Worm (Caenorhabditis elegans): ENCODE data around the gene T13C5.2.
A peak's percentile ranks its signal among the peaks of the same experiment; 100 is the strongest.

The T13C5.2 gene

DNA sequence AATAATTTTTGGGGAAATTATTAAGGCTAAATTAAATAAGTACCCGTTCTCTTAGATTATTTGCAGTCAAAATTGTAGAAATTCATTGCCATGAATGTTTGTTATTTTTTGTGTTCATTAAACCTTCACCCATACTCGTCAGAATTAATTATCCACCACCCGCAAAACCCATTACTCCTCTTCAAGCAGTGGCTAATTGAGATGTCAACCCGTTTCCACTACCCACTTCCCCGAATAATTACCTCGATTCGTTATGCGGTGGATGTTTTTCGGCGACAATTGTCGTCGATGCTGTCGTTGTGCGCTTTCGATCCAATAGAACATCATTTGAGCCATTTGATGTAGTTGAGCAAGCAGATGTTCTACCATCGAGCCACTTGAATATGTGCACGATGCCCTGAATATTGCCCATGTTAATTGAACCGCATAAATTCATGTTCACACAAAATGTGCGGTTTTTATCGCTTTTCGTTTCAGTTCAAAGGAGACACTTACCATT is 26.6 kb downstream of the T13C5.2 start:
- TF ChIP-seq unc-62 (GFP tag; optimal IDR thresholded peaks at IDR 0.05 in 1 of 2) (peak in 1 of 2 experiments; percentile 94), unc-62 (tag; optimal IDR thresholded peaks at IDR 0.05) (no peak), tag-97 (GFP tag; IDR thresholded peaks at IDR 0.05) (no peak)

DNA sequence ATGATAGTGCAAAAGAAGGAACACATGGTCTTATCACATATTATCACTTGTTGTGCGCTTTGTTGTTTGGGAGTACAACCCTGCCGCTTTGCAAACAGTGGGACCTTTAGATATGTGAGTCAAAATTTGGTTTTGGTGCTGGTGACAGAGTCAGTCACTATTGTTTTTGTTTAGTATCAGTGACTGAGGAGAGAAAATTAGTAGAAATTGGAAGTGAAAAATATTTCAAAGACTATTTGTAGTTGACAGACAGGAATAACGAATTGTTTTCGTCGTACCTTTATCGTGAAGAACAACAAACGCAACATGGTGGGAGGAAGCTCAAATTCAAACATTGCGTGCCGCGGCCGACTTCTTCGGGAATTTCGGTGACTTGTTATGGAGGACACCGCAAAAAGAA is 31.7 kb downstream of the T13C5.2 start, which contains the start of gene lrch-1:
TSS of gene lrch-1 (minus strand) at position 101 of the 400 bp plus-strand sequence.
- TF ChIP-seq aha-1 (tag) (peak; percentile 2), skn-1 (tag; optimal IDR thresholded peaks at IDR 0.05) (no peak)

DNA sequence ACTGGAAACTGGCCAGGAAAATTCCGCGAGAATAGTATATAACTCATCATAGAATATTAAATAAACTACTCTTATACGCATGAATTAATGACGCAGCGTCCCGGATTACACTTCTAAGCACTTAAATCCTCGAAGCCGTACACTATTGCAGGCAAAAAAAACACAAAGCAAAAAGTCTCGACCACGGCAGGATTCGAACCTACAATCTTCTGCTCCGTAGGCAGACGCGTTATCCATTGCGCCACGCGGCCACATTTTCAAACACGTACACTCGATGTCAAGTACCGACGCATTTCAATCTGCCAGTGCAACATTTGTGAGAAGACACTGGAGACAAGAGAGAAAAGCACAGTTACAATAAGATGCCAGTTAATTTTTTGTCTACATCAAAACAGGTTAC is 35.1 kb downstream of the T13C5.2 start:
- TF ChIP-seq ztf-7 (tag; optimal IDR thresholded peaks at IDR 0.05) (no peak), snpc-1.2 (GFP tag; IDR thresholded peaks at IDR 0.05) (peak; percentile 79), skn-1 (tag; optimal IDR thresholded peaks at IDR 0.05) (no peak), ces-1 (GFP tag; optimal IDR thresholded peaks at IDR 0.05) (no peak), lsy-2 (tag; optimal IDR thresholded peaks at IDR 0.05) (peak in 1 of 2 experiments; percentile 37), ZK337.2 (GFP tag; IDR thresholded peaks at IDR 0.05) (peak; percentile 74), zip-2 (tag; optimal IDR thresholded peaks at IDR 0.05) (no peak), D1046.2 (GFP tag; IDR thresholded peaks at IDR 0.05) (peak; percentile 83; the same call in 1 of the 2 replicates), F49E8.2 (tag; optimal IDR thresholded peaks at IDR 0.05; ENCODE audit: borderline replicate concordance) (peak; percentile 3), spr-3 (GFP tag; optimal IDR thresholded peaks at IDR 0.05) (peak; percentile 47), mxl-3 (GFP tag; optimal IDR thresholded peaks at IDR 0.05) (peak; percentile 43), nhr-237 (tag; optimal IDR thresholded peaks at IDR 0.05) (no peak), lim-7 (GFP tag; IDR thresholded peaks at IDR 0.05) (peak; percentile 83), spr-1 (tag; optimal IDR thresholded peaks at IDR 0.05) (peak; percentile 26), F26F4.8 (GFP tag; conservative IDR thresholded peaks at IDR 0.05) (no peak), lin-39 (tag; optimal IDR thresholded peaks at IDR 0.05) (no peak), T20F7.1 (GFP tag; optimal IDR thresholded peaks at IDR 0.05) (peak; percentile 38), T26A8.4 (GFP tag; IDR thresholded peaks at IDR 0.05) (peak; percentile 75), dmd-9 (GFP tag; IDR thresholded peaks at IDR 0.05) (no peak), mdl-1 (tag; optimal IDR thresholded peaks at IDR 0.05) (no peak), nhr-77 (tag; optimal IDR thresholded peaks at IDR 0.05) (peak; percentile 25), pha-4 (GFP tag; IDR thresholded peaks at IDR 0.05) (no peak; the same call in 1 of the 2 replicates), pha-4 (tag; optimal IDR thresholded peaks at IDR 0.05) (no peak), rbr-2 (tag; optimal IDR thresholded peaks at IDR 0.05) (peak; percentile 61), zip-11 (GFP tag; IDR thresholded peaks at IDR 0.05) (no peak), lin-13 (GFP tag; optimal IDR thresholded peaks at IDR 0.05) (no peak), sdz-12 (GFP tag; optimal IDR thresholded peaks at IDR 0.05) (no peak), lin-29 (GFP tag; IDR thresholded peaks at IDR 0.05) (no peak), mxl-2 (GFP tag; conservative IDR thresholded peaks at IDR 0.05) (no peak), nhr-6 (tag; optimal IDR thresholded peaks at IDR 0.05) (no peak), unc-130 (GFP tag; optimal IDR thresholded peaks at IDR 0.05) (peak; percentile 38), dmd-6 (GFP tag; IDR thresholded peaks at IDR 0.05) (peak; percentile 34; the same call in 1 of the 2 replicates), vab-7 (GFP tag; IDR thresholded peaks at IDR 0.05) (peak; percentile 89), lir-3 (tag; optimal IDR thresholded peaks at IDR 0.05) (peak; percentile 68), pqm-1 (tag; optimal IDR thresholded peaks at IDR 0.05) (no peak), attf-4 (tag; optimal IDR thresholded peaks at IDR 0.05) (no peak), hlh-11 (tag; optimal IDR thresholded peaks at IDR 0.05) (peak; percentile 55), arid-1 (GFP tag; conservative IDR thresholded peaks at IDR 0.05) (no peak; the same call in 1 of the 2 replicates), ceh-82 (tag; optimal IDR thresholded peaks at IDR 0.05) (no peak), nhr-111 (GFP tag; optimal IDR thresholded peaks at IDR 0.05) (no peak), duxl-1 (tag; optimal IDR thresholded peaks at IDR 0.05; ENCODE audit: poor library complexity) (peak; percentile 68), Y105C5A.15 (GFP tag; IDR thresholded peaks at IDR 0.05) (peak; percentile 57; the same call in 1 of the 2 replicates), F37D6.2 (tag; optimal IDR thresholded peaks at IDR 0.05) (no peak), tag-97 (GFP tag; IDR thresholded peaks at IDR 0.05) (no peak), madf-9 (GFP tag; conservative IDR thresholded peaks at IDR 0.05) (peak; percentile 56)

Measured in whole organism, L4 larva.